Fruit fly (Drosophila melanogaster) whole organism, pupa: ENCODE results near the gene CG5854.
A peak's percentile ranks its signal among the peaks of the same experiment; 100 is the strongest.

ENCODE experiments used
- CG10348 ChIP-seq: fragments of 200-800 bp; sonication (Bioruptor generic); IDR thresholded peaks from 2 replicates; pipeline ENCODE4 v1.3.6; 2022; ENCODE audit warnings: missing biosample characterization, missing genetic modification characterization
- CG12605 ChIP-seq: fragments of 200-800 bp; sonication (Bioruptor generic); IDR thresholded peaks from 2 replicates; pipeline ENCODE4 v1.3.6; 2022; ENCODE audit warnings: missing biosample characterization, missing genetic modification characterization
- CG13204 ChIP-seq: fragments of 200-800 bp; sonication (Bioruptor generic); optimal IDR thresholded peaks from 2 replicates; lab custom pipeline; 2018; ENCODE audit warnings: missing biosample characterization, mild to moderate bottlenecking, missing genetic modification characterization, moderate library complexity
- CG14655 ChIP-seq: fragments of 200-800 bp; sonication (Bioruptor generic); optimal IDR thresholded peaks from 3 replicates; lab custom pipeline; 2017; ENCODE audit warnings: mild to moderate bottlenecking, missing biosample characterization, missing genetic modification reagents, missing genetic modification characterization
- CG15710 ChIP-seq: fragments of 200-800 bp; sonication (Bioruptor generic); optimal IDR thresholded peaks from 2 replicates; lab custom pipeline; 2018; ENCODE audit warnings: missing biosample characterization, mild to moderate bottlenecking, missing genetic modification characterization, moderate library complexity
- CG17806 ChIP-seq: fragments of 200-800 bp; sonication (Bioruptor generic); optimal IDR thresholded peaks from 2 replicates; lab custom pipeline; 2018; ENCODE audit warnings: missing biosample characterization, mild to moderate bottlenecking, missing genetic modification characterization, moderate library complexity
- CG32121 ChIP-seq: fragments of 200-800 bp; sonication (Bioruptor generic); IDR thresholded peaks from 2 replicates; pipeline ENCODE4 v1.3.6; 2022; ENCODE audit warnings: missing biosample characterization, missing genetic modification characterization
- CG34367 ChIP-seq: fragments of 200-800 bp; sonication (Bioruptor generic); optimal IDR thresholded peaks from 2 replicates; lab custom pipeline; 2018; ENCODE audit warnings: missing biosample characterization, mild to moderate bottlenecking, missing genetic modification characterization
- CG4496 ChIP-seq: fragments of 200-800 bp; sonication (Bioruptor generic); IDR thresholded peaks from 3 replicates; pipeline ENCODE4 v1.3.6; 2022; ENCODE audit warnings: missing biosample characterization, missing genetic modification characterization
- CG8159 ChIP-seq: fragments of 200-800 bp; sonication (Bioruptor generic); optimal IDR thresholded peaks from 3 replicates; lab custom pipeline; 2018; ENCODE audit warnings: missing biosample characterization, mild to moderate bottlenecking, missing genetic modification characterization, moderate library complexity
- CG8301 ChIP-seq: fragments of 200-800 bp; sonication (Bioruptor generic); optimal IDR thresholded peaks from 2 replicates; lab custom pipeline; 2018; ENCODE audit warnings: missing biosample characterization, mild to moderate bottlenecking, missing genetic modification characterization
- CG9948 ChIP-seq: fragments of 200-800 bp; sonication (Bioruptor generic); optimal IDR thresholded peaks from 2 replicates; lab custom pipeline; 2018; ENCODE audit warnings: missing biosample characterization, mild to moderate bottlenecking, missing genetic modification characterization, moderate library complexity
- D1 ChIP-seq: fragments of 200-800 bp; sonication (Bioruptor generic); optimal IDR thresholded peaks from 2 replicates; lab custom pipeline; 2018; ENCODE audit warnings: missing biosample characterization, mild to moderate bottlenecking, missing genetic modification characterization, moderate library complexity
- EcR ChIP-seq: fragments of 200-800 bp; sonication (Bioruptor generic); optimal IDR thresholded peaks from 3 replicates; lab custom pipeline; 2019; ENCODE audit warnings: missing biosample characterization, missing genetic modification characterization, mild to moderate bottlenecking, moderate library complexity, missing genetic modification reagents
- Ets98B ChIP-seq: fragments of 200-800 bp; sonication (Bioruptor generic); IDR thresholded peaks from 2 replicates; pipeline ENCODE4 v1.3.6; 2022; ENCODE audit warnings: missing biosample characterization, missing genetic modification characterization
- Pif1A ChIP-seq: fragments of 200-800 bp; sonication (Bioruptor generic); optimal IDR thresholded peaks from 3 replicates; lab custom pipeline; 2016; ENCODE audit warnings: missing biosample characterization, missing genetic modification characterization
- Pif1B ChIP-seq: fragments of 200-800 bp; sonication (Bioruptor generic); optimal IDR thresholded peaks from 3 replicates; lab custom pipeline; 2016; ENCODE audit warnings: missing biosample characterization, missing genetic modification characterization
- Snoo ChIP-seq: fragments of 200-800 bp; sonication (Bioruptor generic); optimal IDR thresholded peaks from 3 replicates; lab custom pipeline; 2017; ENCODE audit warnings: missing biosample characterization, mild to moderate bottlenecking, missing genetic modification characterization, inconsistent platforms
- fd96Ca ChIP-seq: fragments of 200-800 bp; sonication (Bioruptor generic); IDR thresholded peaks from 3 replicates; pipeline ENCODE4 v1.3.6; 2022; ENCODE audit warnings: missing biosample characterization, missing genetic modification characterization
- gl ChIP-seq: fragments of 200-800 bp; sonication (Bioruptor generic); optimal IDR thresholded peaks from 2 replicates; lab custom pipeline; 2018; ENCODE audit warnings: missing biosample characterization, mild to moderate bottlenecking, missing genetic modification characterization
- rn ChIP-seq: fragments of 200-800 bp; sonication (Bioruptor generic); IDR thresholded peaks from 2 replicates; pipeline ENCODE4 v1.3.6; 2022; ENCODE audit warnings: missing biosample characterization, missing genetic modification characterization

CG5854 gene

DNA sequence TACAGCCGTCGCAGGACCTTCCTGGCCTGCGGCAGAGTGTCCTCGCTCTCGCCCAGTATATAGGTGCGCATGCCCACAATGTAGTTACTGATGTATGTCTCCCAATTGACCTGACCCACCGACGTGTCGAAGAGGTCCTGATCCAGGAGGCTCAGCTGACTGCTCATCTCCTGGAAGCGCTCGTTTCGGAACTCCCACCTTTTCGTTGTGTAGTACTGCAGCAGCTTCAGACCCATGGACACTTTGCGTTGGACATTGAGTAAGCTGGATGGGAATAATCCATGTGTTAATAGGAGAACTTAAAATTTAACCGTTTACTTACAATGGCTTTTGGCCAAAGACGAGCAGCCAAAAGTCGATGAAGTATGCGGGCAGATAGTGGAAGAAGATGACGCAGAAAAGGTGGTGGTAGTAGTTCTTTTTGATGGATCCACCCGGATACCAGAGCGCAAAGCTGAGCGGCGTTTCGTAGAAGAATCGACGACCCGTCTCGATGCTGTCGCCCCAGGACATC, 10.2 kb downstream of the CG5854 start:
- no peak for TF ChIP-seq CG32121 (GFP tag; lab: Robert Waterston, UW)
- no peak for TF ChIP-seq CG13204 (GFP tag; lab: Kevin White, UChicago)

DNA sequence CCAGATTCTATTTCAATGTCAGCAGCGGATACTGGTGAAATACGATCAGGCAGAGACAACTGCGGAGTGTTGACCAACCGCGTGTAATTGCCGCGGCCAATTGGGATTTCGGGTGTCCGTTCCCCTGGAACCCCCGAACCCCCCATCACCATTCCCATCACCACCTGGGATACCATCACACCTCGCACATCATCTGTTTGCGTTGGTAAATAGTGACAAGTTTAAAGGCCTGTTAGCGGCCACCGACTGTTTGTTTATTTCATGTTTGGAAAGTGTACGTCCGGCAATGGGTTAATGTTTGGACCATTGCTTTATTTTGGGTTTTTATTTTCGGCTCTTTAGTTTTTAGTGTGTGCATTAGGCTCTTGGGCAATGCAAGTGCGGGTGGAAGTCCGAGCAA, 13.3 kb downstream of the CG5854 start:
- TF ChIP-seq CG8159 (tag; lab: Kevin White, UChicago) = no peak
- TF ChIP-seq Pif1A = no peak
- TF ChIP-seq CG4496 = no peak
- TF ChIP-seq CG10348 (GFP tag; lab: Robert Waterston, UW) = no peak
- no peak for TF ChIP-seq CG9948 (tag; lab: Kevin White, UChicago)
- no peak for TF ChIP-seq CG34367 (tag; lab: Kevin White, UChicago)
- no peak for TF ChIP-seq gl
- no peak for TF ChIP-seq Snoo (tag; lab: Kevin White, UChicago)
- no peak for TF ChIP-seq CG32121 (GFP tag; lab: Robert Waterston, UW)
- TF ChIP-seq rn = no peak
- no peak for TF ChIP-seq fd96Ca (GFP tag; lab: Robert Waterston, UW)
- TF ChIP-seq EcR (GFP tag; lab: Kevin White, UChicago) = no peak
- TF ChIP-seq Pif1B (GFP tag; lab: Kevin White, UChicago) = no peak
- TF ChIP-seq Ets98B (GFP tag; lab: Robert Waterston, UW) = no peak

DNA sequence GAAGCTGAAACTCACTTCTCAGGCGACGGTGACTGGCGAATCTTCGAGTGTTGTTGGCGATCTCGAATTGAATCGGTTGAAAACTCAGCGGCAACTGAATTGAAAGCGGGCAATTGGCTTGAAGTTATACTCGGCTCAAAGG, 14.5 kb downstream of the CG5854 start, which contains the start of gene CG12268:
Gene CG12268, minus strand, starts transcription at position 101 of the 142 bp plus-strand sequence.
- TF ChIP-seq CG14655 (GFP tag; lab: Kevin White, UChicago) (no peak), EcR (GFP tag; lab: Kevin White, UChicago) (no peak), CG32121 (GFP tag; lab: Robert Waterston, UW) (no peak), CG4496 (no peak), CG8159 (tag; lab: Kevin White, UChicago) (no peak), CG17806 (tag; lab: Kevin White, UChicago) (no peak), D1 (tag; lab: Kevin White, UChicago) (no peak), gl (no peak), CG34367 (tag; lab: Kevin White, UChicago) (no peak), Ets98B (GFP tag; lab: Robert Waterston, UW) (no peak), CG10348 (GFP tag; lab: Robert Waterston, UW) (no peak), CG8301 (no peak), fd96Ca (GFP tag; lab: Robert Waterston, UW) (no peak), Pif1A (no peak), CG9948 (tag; lab: Kevin White, UChicago) (no peak), CG13204 (GFP tag; lab: Kevin White, UChicago) (no peak), Pif1B (GFP tag; lab: Kevin White, UChicago) (no peak)
- TF ChIP-seq, all 21 proteins: peak for 0

DNA sequence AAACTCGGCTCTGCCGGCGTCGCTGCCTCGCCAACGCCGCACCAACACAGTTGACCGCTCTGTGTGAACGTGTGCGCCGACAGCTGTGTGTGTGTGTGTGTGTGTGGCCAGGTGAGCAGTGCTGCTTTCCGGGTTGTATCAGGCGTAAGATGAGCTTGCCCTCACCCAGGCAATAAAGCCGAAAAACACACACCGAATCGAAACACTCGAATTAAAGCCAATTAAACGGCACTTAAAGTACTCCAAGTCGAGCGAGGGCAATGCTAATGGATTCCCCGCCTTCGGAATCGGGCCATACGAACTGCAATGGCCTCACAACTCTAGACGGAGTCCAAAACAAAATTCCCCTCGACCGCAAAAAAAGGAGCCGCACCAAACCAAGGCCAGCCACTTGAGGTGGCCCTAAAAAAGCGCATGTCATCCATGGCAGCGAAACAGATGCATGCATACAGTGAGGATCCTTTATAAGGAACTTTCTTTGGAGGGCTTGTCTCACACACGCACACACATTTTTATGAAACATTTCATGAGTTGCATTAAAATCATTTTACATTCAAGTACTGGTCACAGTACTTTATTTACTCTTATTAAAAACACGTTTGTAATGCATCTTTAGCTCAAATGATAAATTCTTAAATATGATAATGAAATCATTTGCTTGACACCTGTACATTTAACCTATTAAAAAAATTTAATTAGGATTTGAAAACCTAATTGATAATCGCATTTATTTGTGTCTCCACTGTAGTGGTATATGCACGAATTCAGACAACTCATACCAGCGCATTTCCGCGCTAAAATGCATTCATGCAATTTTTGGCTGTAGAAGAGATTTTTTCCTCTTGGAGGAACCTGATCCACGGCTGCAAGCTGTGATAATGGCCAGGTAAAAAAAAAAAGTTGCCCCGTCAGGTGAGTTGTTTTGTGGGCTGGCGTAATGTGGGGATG, 15.0 kb downstream of the CG5854 start:
- TF ChIP-seq Ets98B (GFP tag; lab: Robert Waterston, UW) (peak; percentile 15), Snoo (tag; lab: Kevin White, UChicago) (peak; percentile 91), Pif1A (peak; percentile 94), CG10348 (GFP tag; lab: Robert Waterston, UW) (peak; percentile 17; the same call in 1 of the 2 replicates), CG8301 (peak; percentile 89), fd96Ca (GFP tag; lab: Robert Waterston, UW) (peak; percentile 50; the same call in 2 of the 3 replicates), CG12605 (GFP tag; lab: Robert Waterston, UW) (peak; percentile 47), CG17806 (tag; lab: Kevin White, UChicago) (peak; percentile 95), rn (peak; percentile 47; the same call in 1 of the 2 replicates), CG15710 (peak; percentile 98), EcR (GFP tag; lab: Kevin White, UChicago) (peak; percentile 62), CG8159 (tag; lab: Kevin White, UChicago) (peak; percentile 99), CG32121 (GFP tag; lab: Robert Waterston, UW) (peak; percentile 72), Pif1B (GFP tag; lab: Kevin White, UChicago) (peak; percentile 93), CG14655 (GFP tag; lab: Kevin White, UChicago) (peak; percentile 93), gl (peak; percentile 82), CG34367 (tag; lab: Kevin White, UChicago) (peak; percentile 95), CG4496 (peak; percentile 72; the same call in 2 of the 3 replicates), CG9948 (tag; lab: Kevin White, UChicago) (peak; percentile 96), D1 (tag; lab: Kevin White, UChicago) (peak; percentile 93), CG13204 (GFP tag; lab: Kevin White, UChicago) (peak; percentile 88)
- TF ChIP-seq, all 21 proteins: peak for 21

DNA sequence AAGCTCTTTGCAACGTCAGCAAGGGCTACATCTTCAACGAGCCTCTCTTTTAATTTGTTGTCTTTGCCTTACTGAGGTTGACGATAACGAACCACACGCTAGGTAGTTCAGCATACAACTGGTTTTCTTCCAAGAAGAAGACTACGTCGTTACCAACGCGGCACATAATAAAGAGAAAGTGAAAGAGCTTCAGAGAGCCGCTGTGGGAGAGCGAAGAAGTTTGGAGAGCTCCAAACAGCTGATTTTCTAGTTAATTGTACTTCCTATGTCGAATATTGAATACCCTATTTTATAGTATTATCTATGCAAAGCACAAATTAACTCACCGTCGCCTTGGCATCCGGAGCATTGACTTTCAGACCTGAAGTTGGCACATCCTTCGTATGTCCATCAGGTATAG, 21.7 kb downstream of the CG5854 start:
- TF ChIP-seq Snoo (tag; lab: Kevin White, UChicago) (peak; percentile 3), CG12605 (GFP tag; lab: Robert Waterston, UW) (peak; percentile 45; the same call in 1 of the 2 replicates), CG10348 (GFP tag; lab: Robert Waterston, UW) (no peak), CG4496 (no peak), gl (no peak), CG15710 (no peak), CG13204 (GFP tag; lab: Kevin White, UChicago) (no peak), Pif1B (GFP tag; lab: Kevin White, UChicago) (peak; percentile 50), D1 (tag; lab: Kevin White, UChicago) (no peak), Pif1A (peak; percentile 26), EcR (GFP tag; lab: Kevin White, UChicago) (peak; percentile 40), Ets98B (GFP tag; lab: Robert Waterston, UW) (peak; percentile 42; the same call in 1 of the 2 replicates), CG8159 (tag; lab: Kevin White, UChicago) (peak; percentile 3), CG8301 (peak; percentile 20), fd96Ca (GFP tag; lab: Robert Waterston, UW) (no peak), CG9948 (tag; lab: Kevin White, UChicago) (no peak)
- TF ChIP-seq, all 21 proteins: peak for 8
